Worm (Caenorhabditis elegans): ENCODE data around the gene fbxa-54.

DNA sequence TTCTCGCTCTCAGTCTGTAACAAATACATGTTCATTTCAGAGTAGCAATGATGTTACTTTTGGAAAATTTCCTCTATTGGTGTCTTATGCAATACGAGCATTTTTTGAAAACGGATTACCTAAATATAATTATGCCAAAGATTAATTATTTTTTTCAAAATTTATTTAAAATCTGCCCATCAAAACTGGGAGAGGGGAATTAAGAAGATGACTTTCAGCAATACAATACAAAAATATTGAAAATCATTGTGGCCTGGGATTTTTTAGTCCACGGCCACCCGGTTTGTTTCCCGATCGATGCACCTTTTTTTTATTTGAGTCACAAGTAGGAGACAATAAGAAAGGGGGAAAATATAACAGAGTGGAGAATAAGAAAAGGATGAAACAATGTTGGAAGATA is 18.2 kb upstream of the fbxa-54 start, which contains the start of gene fbxa-56:
- no peak for TF ChIP-seq tbx-2 (tag; optimal IDR thresholded peaks at IDR 0.05)
- no peak for TF ChIP-seq lim-6 (tag; optimal IDR thresholded peaks at IDR 0.05)
- TF ChIP-seq nhr-11 (tag; optimal IDR thresholded peaks at IDR 0.05) = no peak
- TF ChIP-seq pat-9 (tag; optimal IDR thresholded peaks at IDR 0.05) = no peak
- TF ChIP-seq fkh-10 (GFP tag; optimal IDR thresholded peaks at IDR 0.05) = no peak
- no peak for TF ChIP-seq ceh-30 (tag; optimal IDR thresholded peaks at IDR 0.05)
- no peak for TF ChIP-seq ceh-45 (GFP tag; IDR thresholded peaks at IDR 0.05)
- no peak for TF ChIP-seq pag-3 (tag; optimal IDR thresholded peaks at IDR 0.05; ENCODE audit: borderline replicate concordance)
- no peak for TF ChIP-seq ztf-16 (tag; optimal IDR thresholded peaks at IDR 0.05)
- no peak for TF ChIP-seq ets-4 (tag; optimal IDR thresholded peaks at IDR 0.05)
- TF ChIP-seq odd-2 (tag; optimal IDR thresholded peaks at IDR 0.05) = no peak
- TF ChIP-seq dmd-4 (tag; optimal IDR thresholded peaks at IDR 0.05; ENCODE audit: borderline replicate concordance) = no peak
